Worm (Caenorhabditis elegans): ENCODE results near the gene ZK1240.8.

ce11 chrII:2289441-2289840, 39.4 kb downstream of the ZK1240.8 start:
- TF ChIP-seq nhr-237 (tag; optimal IDR thresholded peaks at IDR 0.05): no peak
- no peak for TF ChIP-seq elt-3 (tag; optimal IDR thresholded peaks at IDR 0.05)

Measured in whole organism, L3 larva.